Fruit fly (Drosophila melanogaster) whole organism, embryonic: ENCODE results near the gene Dic2.

Experiments used
- Adf1 ChIP-seq: fragments of 200-800 bp; sonication (Bioruptor generic); IDR thresholded peaks from 2 replicates; pipeline ENCODE4 v1.3.6; 2022; ENCODE audit warnings: missing biosample characterization, missing genetic modification characterization
- Blimp-1 ChIP-seq: fragments of 200-800 bp; sonication (Bioruptor generic); optimal IDR thresholded peaks from 3 replicates; lab custom pipeline; 2018; ENCODE audit warnings: missing biosample characterization, missing genetic modification characterization, mild to moderate bottlenecking, moderate library complexity, missing genetic modification reagents
- CG10147 ChIP-seq: fragments of 200-800 bp; sonication (Bioruptor generic); optimal IDR thresholded peaks from 2 replicates; lab custom pipeline; 2019; ENCODE audit warnings: missing biosample characterization, mild to moderate bottlenecking, missing genetic modification characterization, moderate library complexity
- CG11456 ChIP-seq: fragments of 200-800 bp; sonication (Bioruptor generic); IDR thresholded peaks from 3 replicates; pipeline ENCODE4 v1.3.6; 2022; ENCODE audit warnings: missing biosample characterization, missing genetic modification characterization
- CG12104 ChIP-seq: fragments of 200-800 bp; sonication (Bioruptor generic); optimal IDR thresholded peaks from 3 replicates; lab custom pipeline; 2016; ENCODE audit warnings: missing biosample characterization, missing genetic modification characterization
- CG12219 ChIP-seq: fragments of 200-800 bp; sonication (Bioruptor generic); optimal IDR thresholded peaks from 3 replicates; lab custom pipeline; 2018; ENCODE audit warnings: missing biosample characterization, mild to moderate bottlenecking, missing genetic modification characterization
- CG17612 ChIP-seq: fragments of 200-800 bp; sonication (Bioruptor generic); IDR thresholded peaks from 2 replicates; pipeline ENCODE4 v1.3.6; 2022; ENCODE audit warnings: missing biosample characterization, missing genetic modification characterization
- CG17829 ChIP-seq: fragments of 200-800 bp; optimal IDR thresholded peaks from 2 replicates; lab custom pipeline; 2019; ENCODE audit warnings: missing biosample characterization, mild to moderate bottlenecking, missing genetic modification characterization, moderate library complexity
- CG18599 ChIP-seq: fragments of 200-800 bp; sonication (Bioruptor generic); optimal IDR thresholded peaks from 3 replicates; lab custom pipeline; 2017; ENCODE audit warnings: missing biosample characterization, missing genetic modification characterization, mild to moderate bottlenecking, moderate library complexity, missing genetic modification reagents
- CG18619 ChIP-seq: fragments of 200-800 bp; sonication (Bioruptor generic); optimal IDR thresholded peaks from 3 replicates; lab custom pipeline; 2017; ENCODE audit warnings: missing biosample characterization, mild to moderate bottlenecking, missing genetic modification characterization
- CG3995 ChIP-seq: fragments of 200-800 bp; sonication (Bioruptor generic); optimal IDR thresholded peaks from 3 replicates; lab custom pipeline; 2016; ENCODE audit warnings: missing biosample characterization, missing genetic modification characterization
- CG6791 ChIP-seq: fragments of 200-800 bp; sonication (Bioruptor generic); IDR thresholded peaks from 3 replicates; pipeline ENCODE4 v1.3.6; 2022; ENCODE audit warnings: missing biosample characterization, missing genetic modification characterization; ENCODE audit not compliant: partially characterized antibody
- CG7357 ChIP-seq: fragments of 200-800 bp; sonication (Bioruptor generic); IDR thresholded peaks from 3 replicates; pipeline ENCODE4 v1.3.6; 2022; ENCODE audit warnings: missing biosample characterization, missing genetic modification characterization
- CG7839 ChIP-seq: fragments of 200-800 bp; sonication (Bioruptor generic); optimal IDR thresholded peaks from 3 replicates; lab custom pipeline; 2018; ENCODE audit warnings: missing biosample characterization, mild to moderate bottlenecking, missing genetic modification characterization, moderate library complexity
- CG8281 ChIP-seq: fragments of 200-800 bp; sonication (Bioruptor generic); optimal IDR thresholded peaks from 2 replicates; lab custom pipeline; 2018; ENCODE audit warnings: missing biosample characterization, mild to moderate bottlenecking, missing genetic modification characterization, moderate library complexity
- Dbx ChIP-seq: fragments of 200-800 bp; sonication (Bioruptor generic); IDR thresholded peaks from 3 replicates; pipeline ENCODE4 v1.3.6; 2022; ENCODE audit warnings: missing biosample characterization, missing genetic modification characterization
- Dek ChIP-seq: fragments of 200-800 bp; sonication (Bioruptor generic); optimal IDR thresholded peaks from 3 replicates; lab custom pipeline; 2019; ENCODE audit warnings: missing biosample characterization, mild to moderate bottlenecking, missing genetic modification characterization, moderate library complexity
- GATAe ChIP-seq: fragments of 200-800 bp; sonication (Bioruptor generic); conservative IDR thresholded peaks from 2 replicates; pipeline ENCODE4 v1.3.6; 2022; ENCODE audit warnings: missing biosample characterization, missing genetic modification characterization
- Kr ChIP-seq: fragments of 200-800 bp; sonication (Bioruptor generic); optimal IDR thresholded peaks from 2 replicates; lab custom pipeline; 2017; ENCODE audit warnings: missing biosample characterization, mild to moderate bottlenecking, missing genetic modification characterization
- MBD-R2 ChIP-seq: fragments of 200-800 bp; sonication (Bioruptor generic); IDR thresholded peaks from 2 replicates; pipeline ENCODE4 v1.3.6; 2022; ENCODE audit warnings: missing biosample characterization, missing genetic modification characterization
- MTF-1 ChIP-seq: fragments of 200-800 bp; sonication (Bioruptor generic); optimal IDR thresholded peaks from 2 replicates; lab custom pipeline; 2018; ENCODE audit warnings: missing biosample characterization, mild to moderate bottlenecking, missing genetic modification characterization, borderline replicate concordance
- NC2α ChIP-seq: fragments of 200-800 bp; sonication (Bioruptor generic); optimal IDR thresholded peaks from 2 replicates; lab custom pipeline; 2016; ENCODE audit warnings: missing biosample characterization, missing genetic modification characterization
- Nf-YA ChIP-seq: fragments of 200-800 bp; sonication (Bioruptor generic); IDR thresholded peaks from 2 replicates; pipeline ENCODE4 v1.3.6; 2022; ENCODE audit warnings: missing biosample characterization, missing genetic modification characterization
- Pdp1 ChIP-seq, 2 experiments: fragments of 200-800 bp; sonication (Bioruptor generic); optimal IDR thresholded peaks; 3 replicates each; lab custom pipeline; 2016; ENCODE audit warnings: missing biosample characterization in 2 of 2, missing genetic modification characterization in 2 of 2, mild to moderate bottlenecking in 1 of 2, moderate library complexity in 1 of 2
- Sry-δ ChIP-seq: fragments of 200-800 bp; sonication (Bioruptor generic); optimal IDR thresholded peaks from 2 replicates; lab custom pipeline; 2016; ENCODE audit warnings: missing biosample characterization, missing genetic modification characterization
- ash1 ChIP-seq: fragments of 200-800 bp; sonication (Bioruptor generic); optimal IDR thresholded peaks from 2 replicates; lab custom pipeline; 2018; ENCODE audit warnings: missing biosample characterization, mild to moderate bottlenecking, missing genetic modification characterization
- bbx ChIP-seq: fragments of 200-800 bp; sonication (Bioruptor generic); IDR thresholded peaks from 2 replicates; pipeline ENCODE4 v1.3.6; 2022; ENCODE audit warnings: missing biosample characterization, missing genetic modification characterization; ENCODE audit not compliant: partially characterized antibody
- btn ChIP-seq: fragments of 200-800 bp; sonication (Bioruptor generic); optimal IDR thresholded peaks from 2 replicates; lab custom pipeline; 2016; ENCODE audit warnings: missing biosample characterization, missing genetic modification characterization
- corto ChIP-seq: fragments of 200-800 bp; sonication (Bioruptor generic); optimal IDR thresholded peaks from 2 replicates; lab custom pipeline; 2016; ENCODE audit warnings: missing biosample characterization, mild to moderate bottlenecking, missing genetic modification characterization, moderate library complexity
- fd96Cb ChIP-seq: fragments of 200-800 bp; sonication (Bioruptor generic); optimal IDR thresholded peaks from 2 replicates; lab custom pipeline; 2018; ENCODE audit warnings: missing biosample characterization, mild to moderate bottlenecking, missing genetic modification characterization, moderate library complexity
- lab ChIP-seq: fragments of 200-800 bp; sonication (Bioruptor generic); optimal IDR thresholded peaks from 3 replicates; lab custom pipeline; 2017; ENCODE audit warnings: missing biosample characterization, missing genetic modification characterization, mild to moderate bottlenecking, moderate library complexity, missing genetic modification reagents
- pan ChIP-seq, 4 experiments: fragments of >200 bp in 3 of 4; fragments of 200-800 bp in 1 of 4; sonication (Bioruptor generic) in 1 of 4; optimal IDR thresholded peaks in 3 of 4; IDR thresholded peaks in 1 of 4; 2 replicates each; pipeline versions ENCODE4 v1.3.6 to Lab custom; 2017 to 2022; ENCODE audit warnings: missing biosample characterization in 2 of 4, missing genetic modification characterization in 2 of 4, mixed read lengths in 1 of 4
- tgo ChIP-seq: fragments of 200-800 bp; sonication (Bioruptor generic); IDR thresholded peaks from 3 replicates; pipeline ENCODE4 v1.3.6; 2022; ENCODE audit warnings: missing biosample characterization, missing genetic modification characterization
- twi ChIP-seq: fragments of 200-800 bp; optimal IDR thresholded peaks from 2 replicates; lab custom pipeline; 2019; ENCODE audit warnings: missing biosample characterization, mild to moderate bottlenecking, missing genetic modification characterization, moderate library complexity
- zen2 ChIP-seq: fragments of 200-800 bp; sonication (Bioruptor generic); IDR thresholded peaks from 3 replicates; pipeline ENCODE4 v1.3.6; 2022; ENCODE audit warnings: missing biosample characterization, missing genetic modification characterization; ENCODE audit not compliant: partially characterized antibody
- zfh2 ChIP-seq: fragments of 200-800 bp; sonication (Bioruptor generic); optimal IDR thresholded peaks from 2 replicates; lab custom pipeline; 2016; ENCODE audit warnings: missing biosample characterization, missing genetic modification characterization

Dic2 gene

DNA sequence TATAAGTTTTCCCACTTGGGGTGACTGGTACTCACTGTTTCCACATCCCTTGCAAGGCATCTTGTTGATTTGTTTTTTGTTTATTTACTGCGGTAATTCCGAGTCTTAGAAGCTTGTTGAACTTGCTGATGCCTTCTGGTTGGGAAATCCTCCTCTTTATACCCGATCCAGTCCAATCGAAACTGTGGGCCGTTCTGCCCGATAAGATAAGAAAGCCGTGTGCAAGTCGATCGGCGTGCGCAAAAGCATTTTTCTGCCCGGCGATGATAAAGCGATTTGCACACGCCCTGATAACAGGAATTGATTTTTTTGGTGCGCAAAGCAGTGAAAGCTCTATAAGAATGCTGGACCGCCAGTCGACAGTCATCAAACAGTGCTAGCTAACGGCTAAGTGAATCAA is 33.3 kb upstream of the Dic2 start, which contains the start of the genes MtnE and MtnD (continued):
- no peak for TF ChIP-seq bbx (GFP tag; lab: Robert Waterston, UW)
- TF ChIP-seq Dek = no peak
- no peak for TF ChIP-seq Kr (GFP tag; lab: Kevin White, UChicago)
- peak; percentile 39 for TF ChIP-seq corto (GFP tag; lab: Kevin White, UChicago)
- TF ChIP-seq Pdp1 (GFP tag; optimal IDR thresholded peaks at IDR 0.05; lab: Kevin White, UChicago) = no peak
- TF ChIP-seq pan (optimal IDR thresholded peaks at IDR 0.05; lab: Kevin White, UChicago) = no peak
- TF ChIP-seq pan (GFP tag; optimal IDR thresholded peaks at IDR 0.05 in 1 of 2, IDR thresholded peaks at IDR 0.05 in 1 of 2) = no peak
- TF ChIP-seq MTF-1 = peak; percentile 97
- TF ChIP-seq CG11456 (GFP tag; lab: Robert Waterston, UW) = 0 out of 3 replicates have a peak, but pooled peaks have one; percentile 6
- no peak for TF ChIP-seq btn (GFP tag; lab: Kevin White, UChicago)
- no peak for TF ChIP-seq CG18599
- TF ChIP-seq Sry-δ (GFP tag; lab: Kevin White, UChicago) = no peak
- TF ChIP-seq ash1 (GFP tag; lab: Kevin White, UChicago) = no peak
- no peak for TF ChIP-seq Nf-YA (GFP tag; lab: Robert Waterston, UW)
- TF ChIP-seq Dbx = no peak
- no peak for TF ChIP-seq NC2α (GFP tag; lab: Kevin White, UChicago)
- no peak for TF ChIP-seq CG8281 (tag; lab: Kevin White, UChicago)
- TF ChIP-seq CG3995 (GFP tag; lab: Kevin White, UChicago) = no peak
- TF ChIP-seq zen2 (GFP tag; lab: Robert Waterston, UW) = no peak
- no peak for TF ChIP-seq twi (tag; lab: Kevin White, UChicago)
- TF ChIP-seq CG12104 (GFP tag; lab: Kevin White, UChicago) = no peak
- no peak for TF ChIP-seq zfh2 (GFP tag; lab: Kevin White, UChicago)
- TF ChIP-seq CG7357 = no peak
- TF ChIP-seq lab (GFP tag; lab: Kevin White, UChicago) = peak; percentile 16
- TF ChIP-seq Adf1 = no peak
- peak; percentile 83; the same call in 1 of the 2 replicates for TF ChIP-seq GATAe
- no peak for TF ChIP-seq CG7839
- TF ChIP-seq CG17829 (tag; lab: Kevin White, UChicago) = no peak
- TF ChIP-seq CG10147 (GFP tag; lab: Kevin White, UChicago) = no peak
- no peak for TF ChIP-seq tgo
- TF ChIP-seq CG12219 (GFP tag; lab: Kevin White, UChicago) = no peak
- TF ChIP-seq CG17612 (GFP tag; lab: Robert Waterston, UW) = no peak
- TF ChIP-seq CG6791 = no peak

DNA sequence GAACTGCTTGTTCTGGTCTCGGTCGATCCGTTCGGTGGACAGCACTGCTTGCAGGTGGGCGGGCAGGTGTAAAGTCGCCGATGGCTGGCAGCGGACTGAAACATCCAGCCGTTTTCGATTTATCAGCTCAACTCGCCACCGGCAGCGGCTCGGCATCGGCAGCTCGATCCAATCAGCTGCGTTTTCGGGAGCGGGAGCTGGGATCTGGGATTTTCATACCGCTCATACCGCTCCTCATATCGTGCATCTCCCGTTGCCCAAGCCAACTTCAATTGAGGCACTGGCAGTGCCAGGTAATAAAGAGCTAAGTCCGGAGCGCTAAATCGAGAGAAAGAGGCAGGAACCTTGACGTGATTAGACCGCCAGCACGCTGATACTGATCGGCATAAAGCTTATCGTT is 11.1 kb upstream of the Dic2 start, which contains the start of gene MFS9:
Gene MFS9 (minus strand): TSS at position 101 of the 400 bp plus-strand sequence.
- no peak for TF ChIP-seq CG18619
- peak; percentile 22; the same call in 1 of the 2 replicates for TF ChIP-seq MBD-R2 (GFP tag; lab: Robert Waterston, UW)

DNA sequence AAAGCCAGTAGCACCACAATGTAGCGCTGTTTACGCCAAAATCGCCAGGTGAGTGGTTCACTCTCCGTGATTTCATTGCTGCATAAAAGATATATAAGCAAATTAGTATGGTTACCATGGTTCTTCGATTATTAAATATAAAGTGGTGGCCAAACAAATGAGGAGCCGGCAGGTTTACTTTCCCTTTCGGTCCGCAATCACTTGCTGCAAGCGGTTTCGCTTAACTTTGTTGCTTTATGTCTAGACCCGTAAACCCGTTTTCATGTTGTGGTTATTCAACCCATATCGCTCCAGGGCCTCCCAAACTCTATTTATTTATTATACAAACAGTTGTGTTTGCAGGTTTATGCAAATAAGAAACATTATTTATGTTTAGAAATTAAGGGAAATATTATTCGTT is 8.2 kb upstream of the Dic2 start:
- TF ChIP-seq Pdp1 (GFP tag; optimal IDR thresholded peaks at IDR 0.05; lab: Kevin White, UChicago) (peak in 1 of 2 experiments; percentile 36), Blimp-1 (GFP tag; lab: Kevin White, UChicago) (peak; percentile 79), fd96Cb (tag; lab: Kevin White, UChicago) (no peak)
